Worm (Caenorhabditis elegans): ENCODE measurements around the gene Y19D2B.2.

- TF ChIP-seq fkh-6 (tag; optimal IDR thresholded peaks at IDR 0.05) (no peak), ama-1 (optimal IDR thresholded peaks at IDR 0.05) (no peak), dmd-4 (tag; optimal IDR thresholded peaks at IDR 0.05; ENCODE audit: borderline replicate concordance) (no peak), unc-3 (GFP tag; conservative IDR thresholded peaks at IDR 0.05) (no peak), unc-3 (tag; optimal IDR thresholded peaks at IDR 0.05) (no peak), eyg-1 (tag; optimal IDR thresholded peaks at IDR 0.05) (no peak), pha-4 (tag; optimal IDR thresholded peaks at IDR 0.05) (no peak)
Observed at ce11 chrII:10945446-10945845, 21.4 kb downstream of the Y19D2B.2 start.
